Worm (Caenorhabditis elegans) whole organism, L4 larva: ENCODE results near the gene ZK688.1.

Source experiments
- T26A8.4 ChIP-seq: fragments of 200-800 bp; sonication (Bioruptor generic); IDR thresholded peaks from 2 replicates; pipeline ENCODE4 v1.3.6; 2022; ENCODE audit warnings: missing genetic modification characterization, missing compliant biosample characterization
- aly-2 ChIP-seq: sonication (generic microtip); optimal IDR thresholded peaks from 2 replicates; lab custom pipeline; 2018; ENCODE audit warnings: missing biosample characterization, missing genetic modification characterization
- dmd-9 ChIP-seq: fragments of 200-800 bp; sonication (Bioruptor generic); IDR thresholded peaks from 2 replicates; pipeline ENCODE4 v1.3.6; 2022; ENCODE audit warnings: missing genetic modification reagents, missing genetic modification characterization, missing compliant biosample characterization
- hlh-30 ChIP-seq: sonication (generic microtip); optimal IDR thresholded peaks from 2 replicates; lab custom pipeline; 2017; ENCODE audit warnings: antibody characterized with exemption, mild to moderate bottlenecking, missing genetic modification characterization, missing compliant biosample characterization; ENCODE audit not compliant: insufficient read depth
- lin-39 ChIP-seq: fragments of 150-350 bp; optimal IDR thresholded peaks from 2 replicates; lab custom pipeline; 2014; ENCODE audit warnings: missing biosample characterization, missing genetic modification reagents, missing genetic modification characterization
- lsy-2 ChIP-seq, 2 experiments: fragments of 150-350 bp in 1 of 2; sonication (generic microtip) in 1 of 2; optimal IDR thresholded peaks; 2 replicates each; lab custom pipeline; 2014 to 2017; ENCODE audit warnings: missing biosample characterization in 2 of 2, missing genetic modification characterization in 2 of 2
- mes-2 ChIP-seq: sonication (generic microtip); optimal IDR thresholded peaks from 2 replicates; lab custom pipeline; 2016; ENCODE audit warnings: missing genotype, mild to moderate bottlenecking, missing genetic modification characterization, missing compliant biosample characterization; ENCODE audit not compliant: poor library complexity, severe bottlenecking
- nhr-11 ChIP-seq: fragments of 150-350 bp; optimal IDR thresholded peaks from 2 replicates; lab custom pipeline; 2014; ENCODE audit warnings: missing biosample characterization, missing genetic modification characterization
- nhr-237 ChIP-seq: sonication (generic microtip); optimal IDR thresholded peaks from 2 replicates; lab custom pipeline; 2017; ENCODE audit warnings: missing biosample characterization, missing genetic modification characterization
- nhr-77 ChIP-seq: fragments of 150-350 bp; optimal IDR thresholded peaks from 2 replicates; lab custom pipeline; 2014; ENCODE audit warnings: missing biosample characterization, missing genetic modification characterization
- unc-39 ChIP-seq: sonication (generic microtip); optimal IDR thresholded peaks from 2 replicates; lab custom pipeline; 2017; ENCODE audit warnings: missing biosample characterization, missing genetic modification characterization

- no peak for TF ChIP-seq nhr-77 (tag; lab: Kevin White, UChicago)
- no peak for TF ChIP-seq lin-39 (tag; lab: Kevin White, UChicago)
- TF ChIP-seq aly-2 (tag; lab: Kevin White, UChicago): no peak
- TF ChIP-seq lsy-2 (tag; optimal IDR thresholded peaks at IDR 0.05; lab: Kevin White, UChicago): no peak
- TF ChIP-seq nhr-237: no peak
- no peak for TF ChIP-seq T26A8.4 (GFP tag; lab: Robert Waterston, UW)
- TF ChIP-seq nhr-11: no peak
- no peak for TF ChIP-seq hlh-30 (tag; lab: Kevin White, UChicago)
- TF ChIP-seq mes-2 (tag; lab: Kevin White, UChicago): no peak
- no peak for TF ChIP-seq unc-39 (tag; lab: Kevin White, UChicago)
- TF ChIP-seq dmd-9 (GFP tag; lab: Robert Waterston, UW): no peak
Observed at ce11 chrIII:7956965-7957364, 47.6 kb downstream of the ZK688.1 start, which contains the start of gene C29E4.9.
